Fruit fly (Drosophila melanogaster) whole organism, embryonic: ENCODE measurements around the gene haf.

ENCODE experiments used
- CG10209 ChIP-seq: fragments of 200-800 bp; sonication (Bioruptor generic); optimal IDR thresholded peaks from 3 replicates; lab custom pipeline; 2017; ENCODE audit warnings: missing biosample characterization, mild to moderate bottlenecking, missing genetic modification characterization, missing genetic modification reagents
- CG11696 ChIP-seq: fragments of 200-800 bp; sonication (Bioruptor generic); IDR thresholded peaks from 2 replicates; pipeline ENCODE4 v1.3.6; 2022; ENCODE audit warnings: missing biosample characterization, missing genetic modification characterization
- CG14860 ChIP-seq: fragments of 200-800 bp; sonication (Bioruptor generic); IDR thresholded peaks from 3 replicates; pipeline ENCODE4 v1.3.6; 2022; ENCODE audit warnings: missing biosample characterization, missing genetic modification characterization; ENCODE audit not compliant: partially characterized antibody
- CG15269 ChIP-seq: fragments of 200-800 bp; sonication (Bioruptor generic); optimal IDR thresholded peaks from 2 replicates; lab custom pipeline; 2018; ENCODE audit warnings: missing biosample characterization, mild to moderate bottlenecking, missing genetic modification characterization, moderate library complexity
- CG15514 ChIP-seq: fragments of 200-800 bp; sonication (Bioruptor generic); optimal IDR thresholded peaks from 3 replicates; lab custom pipeline; 2017; ENCODE audit warnings: missing biosample characterization, missing genetic modification characterization, mild to moderate bottlenecking, moderate library complexity, missing genetic modification reagents
- CG16815 ChIP-seq: fragments of 200-800 bp; sonication (Bioruptor generic); optimal IDR thresholded peaks from 3 replicates; lab custom pipeline; 2017; ENCODE audit warnings: missing biosample characterization, mild to moderate bottlenecking, missing genetic modification characterization
- CG18011 ChIP-seq: fragments of 200-800 bp; sonication (Bioruptor generic); optimal IDR thresholded peaks from 2 replicates; lab custom pipeline; 2017; ENCODE audit warnings: missing biosample characterization, missing genetic modification characterization, mild to moderate bottlenecking, moderate library complexity, missing genotype
- CG2712 ChIP-seq: fragments of 200-800 bp; optimal IDR thresholded peaks from 3 replicates; lab custom pipeline; 2019; ENCODE audit warnings: missing biosample characterization, mild to moderate bottlenecking, missing genetic modification characterization, moderate library complexity
- CG30020 ChIP-seq: fragments of 200-800 bp; optimal IDR thresholded peaks from 2 replicates; lab custom pipeline; 2019; ENCODE audit warnings: missing biosample characterization, mild to moderate bottlenecking, missing genetic modification characterization, moderate library complexity
- CG3407 ChIP-seq: fragments of 200-800 bp; sonication (Bioruptor generic); optimal IDR thresholded peaks from 2 replicates; lab custom pipeline; 2018; ENCODE audit warnings: missing biosample characterization, mild to moderate bottlenecking, missing genetic modification characterization
- CG6175 ChIP-seq: fragments of 200-800 bp; sonication (Bioruptor generic); IDR thresholded peaks from 3 replicates; pipeline ENCODE4 v1.3.6; 2022; ENCODE audit warnings: missing biosample characterization, missing genetic modification characterization
- CG7357 ChIP-seq: fragments of 200-800 bp; sonication (Bioruptor generic); IDR thresholded peaks from 3 replicates; pipeline ENCODE4 v1.3.6; 2022; ENCODE audit warnings: missing biosample characterization, missing genetic modification characterization
- CG8388 ChIP-seq: fragments of 200-800 bp; sonication (Bioruptor generic); optimal IDR thresholded peaks from 2 replicates; lab custom pipeline; 2019; ENCODE audit warnings: missing biosample characterization, mild to moderate bottlenecking, missing genetic modification characterization, moderate library complexity
- CkIIα-i1 ChIP-seq: fragments of 200-800 bp; sonication (Bioruptor generic); IDR thresholded peaks from 2 replicates; pipeline ENCODE4 v1.3.6; 2022; ENCODE audit warnings: missing biosample characterization, missing genetic modification characterization
- Dek ChIP-seq: fragments of 200-800 bp; sonication (Bioruptor generic); optimal IDR thresholded peaks from 3 replicates; lab custom pipeline; 2019; ENCODE audit warnings: missing biosample characterization, mild to moderate bottlenecking, missing genetic modification characterization, moderate library complexity
- Dp ChIP-seq: fragments of 200-800 bp; sonication (Bioruptor generic); optimal IDR thresholded peaks from 2 replicates; lab custom pipeline; 2018; ENCODE audit warnings: missing biosample characterization, mild to moderate bottlenecking, missing genetic modification characterization, moderate library complexity
- HLH3B ChIP-seq: fragments of 200-800 bp; sonication (Bioruptor generic); IDR thresholded peaks from 2 replicates; pipeline ENCODE4 v1.3.6; 2022; ENCODE audit warnings: missing biosample characterization, missing genetic modification characterization
- Hmr ChIP-seq: fragments of 200-800 bp; sonication (Bioruptor generic); optimal IDR thresholded peaks from 3 replicates; lab custom pipeline; 2017; ENCODE audit warnings: mild to moderate bottlenecking, missing biosample characterization, missing genetic modification reagents, missing genetic modification characterization
- Hmx ChIP-seq: fragments of 200-800 bp; sonication (Bioruptor generic); optimal IDR thresholded peaks from 2 replicates; lab custom pipeline; 2016; ENCODE audit warnings: missing biosample characterization, missing genetic modification characterization
- Meics ChIP-seq: fragments of 200-800 bp; sonication (Bioruptor generic); optimal IDR thresholded peaks from 2 replicates; lab custom pipeline; 2017; ENCODE audit warnings: missing biosample characterization, mild to moderate bottlenecking, missing genetic modification characterization
- NC2α ChIP-seq: fragments of 200-800 bp; sonication (Bioruptor generic); optimal IDR thresholded peaks from 2 replicates; lab custom pipeline; 2016; ENCODE audit warnings: missing biosample characterization, missing genetic modification characterization
- Oli ChIP-seq: fragments of 200-800 bp; sonication (Bioruptor generic); optimal IDR thresholded peaks from 2 replicates; lab custom pipeline; 2018; ENCODE audit warnings: missing biosample characterization, mild to moderate bottlenecking, missing genetic modification characterization, moderate library complexity
- Scr ChIP-seq: fragments of 200-800 bp; sonication (Bioruptor generic); IDR thresholded peaks from 2 replicates; pipeline ENCODE4 v1.3.6; 2022; ENCODE audit warnings: missing biosample characterization, missing genetic modification characterization; ENCODE audit not compliant: partially characterized antibody
- Taf1 ChIP-seq: fragments of 200-800 bp; sonication (Bioruptor generic); IDR thresholded peaks from 2 replicates; pipeline ENCODE4 v1.3.6; 2022; ENCODE audit warnings: missing biosample characterization, missing genetic modification characterization
- Vsx1 ChIP-seq: fragments of 200-800 bp; sonication (Bioruptor generic); optimal IDR thresholded peaks from 2 replicates; lab custom pipeline; 2017; ENCODE audit warnings: missing biosample characterization, mild to moderate bottlenecking, missing genetic modification characterization, missing genetic modification reagents
- Xbp1 ChIP-seq: fragments of 200-800 bp; sonication (Bioruptor generic); optimal IDR thresholded peaks from 3 replicates; lab custom pipeline; 2016; ENCODE audit warnings: missing biosample characterization, mild to moderate bottlenecking, missing genetic modification characterization
- caup ChIP-seq: fragments of 200-800 bp; sonication (Bioruptor generic); optimal IDR thresholded peaks from 3 replicates; lab custom pipeline; 2017; ENCODE audit warnings: missing biosample characterization, mild to moderate bottlenecking, missing genetic modification characterization, moderate library complexity; ENCODE audit not compliant: severe bottlenecking
- chm ChIP-seq: fragments of 200-800 bp; sonication (Bioruptor generic); IDR thresholded peaks from 2 replicates; pipeline ENCODE4 v1.3.6; 2022; ENCODE audit warnings: missing biosample characterization, missing genetic modification characterization
- crol ChIP-seq: fragments of 200-800 bp; sonication (Bioruptor generic); IDR thresholded peaks from 2 replicates; pipeline ENCODE4 v1.3.6; 2022; ENCODE audit warnings: missing biosample characterization, missing genetic modification characterization
- dati ChIP-seq: fragments of 200-800 bp; sonication (Bioruptor generic); IDR thresholded peaks from 2 replicates; pipeline ENCODE4 v1.3.6; 2022; ENCODE audit warnings: missing biosample characterization, missing genetic modification characterization
- dmrt11E ChIP-seq: fragments of 200-800 bp; sonication (Bioruptor generic); optimal IDR thresholded peaks from 3 replicates; lab custom pipeline; 2018; ENCODE audit warnings: missing biosample characterization, mild to moderate bottlenecking, missing genetic modification characterization, moderate library complexity
- grn ChIP-seq: fragments of 200-800 bp; sonication (Bioruptor generic); optimal IDR thresholded peaks from 3 replicates; lab custom pipeline; 2017; ENCODE audit warnings: missing biosample characterization, missing genetic modification characterization
- inv ChIP-seq: fragments of 200-800 bp; sonication (Bioruptor generic); IDR thresholded peaks from 2 replicates; pipeline ENCODE4 v1.3.6; 2022; ENCODE audit warnings: missing biosample characterization, missing genetic modification characterization; ENCODE audit not compliant: partially characterized antibody
- kah ChIP-seq: fragments of 200-800 bp; sonication (Bioruptor generic); optimal IDR thresholded peaks from 2 replicates; lab custom pipeline; 2018; ENCODE audit warnings: missing biosample characterization, mild to moderate bottlenecking, missing genetic modification characterization
- mirr ChIP-seq: fragments of 200-800 bp; sonication (Bioruptor generic); optimal IDR thresholded peaks from 3 replicates; lab custom pipeline; 2018; ENCODE audit warnings: missing biosample characterization, mild to moderate bottlenecking, missing genetic modification characterization
- pb ChIP-seq: fragments of 200-800 bp; sonication (Bioruptor generic); optimal IDR thresholded peaks from 3 replicates; lab custom pipeline; 2016; ENCODE audit warnings: missing biosample characterization, missing genetic modification characterization
- pho ChIP-seq: fragments of 200-800 bp; sonication (Bioruptor generic); optimal IDR thresholded peaks from 2 replicates; lab custom pipeline; 2016; ENCODE audit warnings: missing biosample characterization, missing genetic modification characterization
- pros ChIP-seq: fragments of 200-800 bp; sonication (Bioruptor generic); optimal IDR thresholded peaks from 3 replicates; lab custom pipeline; 2019; ENCODE audit warnings: missing biosample characterization, mild to moderate bottlenecking, missing genetic modification characterization, moderate library complexity
- ro ChIP-seq: fragments of 200-800 bp; sonication (Bioruptor generic); IDR thresholded peaks from 2 replicates; pipeline ENCODE4 v1.3.6; 2022; ENCODE audit warnings: missing biosample characterization, missing genetic modification characterization
- sens ChIP-seq: fragments of 200-800 bp; sonication (Bioruptor generic); peaks from one replicate; lab custom pipeline; 2016; ENCODE audit warnings: missing biosample characterization, missing genetic modification characterization
- sna ChIP-seq: fragments of 200-800 bp; sonication (Bioruptor generic); IDR thresholded peaks from 2 replicates; pipeline ENCODE4 v1.3.6; 2022; ENCODE audit warnings: missing biosample characterization, missing genetic modification characterization; ENCODE audit not compliant: partially characterized antibody
- sob ChIP-seq: fragments of 200-800 bp; sonication (Bioruptor generic); IDR thresholded peaks from 2 replicates; pipeline ENCODE4 v1.3.6; 2022; ENCODE audit warnings: missing biosample characterization, missing genetic modification characterization
- sr ChIP-seq: fragments of 200-800 bp; sonication (Bioruptor generic); IDR thresholded peaks from 3 replicates; pipeline ENCODE4 v1.3.6; 2022; ENCODE audit warnings: missing biosample characterization, missing genetic modification characterization
- sug ChIP-seq: fragments of 200-800 bp; optimal IDR thresholded peaks from 2 replicates; lab custom pipeline; 2019; ENCODE audit warnings: missing biosample characterization, mild to moderate bottlenecking, missing genetic modification characterization, moderate library complexity
- tll ChIP-seq, 2 experiments: fragments of 200-800 bp in 1 of 2; fragments of >200 bp in 1 of 2; sonication (Bioruptor generic) in 1 of 2; optimal IDR thresholded peaks; 2 replicates each; lab custom pipeline; 2017 to 2019; ENCODE audit warnings: missing biosample characterization in 2 of 2, missing genetic modification characterization in 2 of 2, mild to moderate bottlenecking in 1 of 2, moderate library complexity in 1 of 2
- usp ChIP-seq: fragments of >200 bp; optimal IDR thresholded peaks from 2 replicates; lab custom pipeline; 2017; ENCODE audit warnings: missing biosample characterization, missing genetic modification characterization
- vnd ChIP-seq: fragments of 200-800 bp; sonication (Bioruptor generic); IDR thresholded peaks from 3 replicates; pipeline ENCODE4 v1.3.6; 2022; ENCODE audit warnings: missing biosample characterization, missing genetic modification characterization; ENCODE audit not compliant: partially characterized antibody
- wek ChIP-seq: fragments of 200-800 bp; sonication (Bioruptor generic); optimal IDR thresholded peaks from 3 replicates; lab custom pipeline; 2018; ENCODE audit warnings: missing biosample characterization, mild to moderate bottlenecking, missing genetic modification characterization, moderate library complexity

The haf gene

dm6 chr2L:1634099-1634856, 79.3 kb downstream of the haf start (continued):
- TF ChIP-seq CG11696 (GFP tag; lab: Robert Waterston, UW) (0 out of 2 replicates have a peak, but pooled peaks have one; percentile 28), Scr (GFP tag; lab: Robert Waterston, UW) (no peak), pb (peak; percentile 34), grn (GFP tag; lab: Kevin White, UChicago) (peak; percentile 33), pho (peak; percentile 88), Hmx (GFP tag; lab: Kevin White, UChicago) (peak; percentile 71), sna (GFP tag; lab: Robert Waterston, UW) (no peak), CkIIα-i1 (GFP tag; lab: Robert Waterston, UW) (no peak), sr (GFP tag; lab: Robert Waterston, UW) (no peak), sob (peak; percentile 81), Oli (tag; lab: Kevin White, UChicago) (peak; percentile 38), Hmr (GFP tag; lab: Kevin White, UChicago) (peak; percentile 87), usp (GFP tag; lab: Kevin White, UChicago) (no peak)

DNA sequence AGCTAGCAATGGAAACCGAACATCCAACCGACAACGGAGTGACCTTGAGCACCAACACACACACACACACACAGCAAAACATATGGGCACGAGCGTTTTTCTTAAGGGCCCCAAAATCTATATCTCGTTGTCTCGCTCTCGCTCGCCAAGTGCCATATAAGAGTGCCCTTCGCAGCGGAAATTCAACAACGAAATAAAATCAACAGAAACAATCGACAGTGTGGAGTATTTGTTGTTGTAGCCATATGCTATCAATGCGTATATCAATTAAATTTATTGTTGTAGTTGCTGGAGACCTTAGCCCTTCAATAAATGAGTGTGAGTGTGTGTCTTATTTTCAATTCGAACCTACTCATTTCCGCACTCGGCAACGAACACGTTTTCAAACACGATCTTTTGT, 81.6 kb downstream of the haf start:
- TF ChIP-seq vnd (GFP tag; lab: Robert Waterston, UW) (no peak), Taf1 (GFP tag; lab: Robert Waterston, UW) (no peak), HLH3B (GFP tag; lab: Robert Waterston, UW) (no peak), pros (GFP tag; lab: Kevin White, UChicago) (no peak), wek (GFP tag; lab: Kevin White, UChicago) (no peak), ro (GFP tag; lab: Robert Waterston, UW) (no peak), Dp (GFP tag; lab: Kevin White, UChicago) (no peak), CG2712 (tag; lab: Kevin White, UChicago) (no peak), CG30020 (no peak), sug (tag; lab: Kevin White, UChicago) (peak; percentile 91), chm (no peak), Vsx1 (no peak), CG6175 (GFP tag; lab: Robert Waterston, UW) (no peak), Xbp1 (GFP tag; lab: Kevin White, UChicago) (no peak), CG16815 (GFP tag; lab: Kevin White, UChicago) (no peak), CG8388 (no peak), crol (GFP tag; lab: Robert Waterston, UW) (no peak), dati (GFP tag; lab: Robert Waterston, UW) (no peak), CG10209 (GFP tag; lab: Kevin White, UChicago) (no peak), caup (GFP tag; lab: Kevin White, UChicago) (peak; percentile 53), NC2α (GFP tag; lab: Kevin White, UChicago) (no peak), CG15269 (tag; lab: Kevin White, UChicago) (no peak), CG18011 (GFP tag; lab: Kevin White, UChicago) (no peak), CG3407 (no peak), Meics (GFP tag; lab: Kevin White, UChicago) (no peak), CG15514 (GFP tag; lab: Kevin White, UChicago) (peak; percentile 17), CG7357 (GFP tag; lab: Robert Waterston, UW) (no peak), inv (GFP tag; lab: Robert Waterston, UW) (no peak), Hmr (GFP tag; lab: Kevin White, UChicago) (peak; percentile 30), dmrt11E (no peak), kah (GFP tag; lab: Kevin White, UChicago) (no peak), Dek (no peak), CG14860 (GFP tag; lab: Robert Waterston, UW) (no peak), mirr (GFP tag; lab: Kevin White, UChicago) (peak; percentile 94), tll (GFP tag; optimal IDR thresholded peaks at IDR 0.05; lab: Kevin White, UChicago) (no peak), sens (GFP tag; lab: Kevin White, UChicago) (peak; percentile 44)
